Worm (Caenorhabditis elegans): ENCODE data around the gene mep-1.
A peak's percentile ranks its signal among the peaks of the same experiment; 100 is the strongest.
"Not testable (repeated sequence)": the region's sequence is repeated elsewhere in the genome, so short reads cannot be mapped to it uniquely, and the experiment has no call there.

mep-1 gene

DNA sequence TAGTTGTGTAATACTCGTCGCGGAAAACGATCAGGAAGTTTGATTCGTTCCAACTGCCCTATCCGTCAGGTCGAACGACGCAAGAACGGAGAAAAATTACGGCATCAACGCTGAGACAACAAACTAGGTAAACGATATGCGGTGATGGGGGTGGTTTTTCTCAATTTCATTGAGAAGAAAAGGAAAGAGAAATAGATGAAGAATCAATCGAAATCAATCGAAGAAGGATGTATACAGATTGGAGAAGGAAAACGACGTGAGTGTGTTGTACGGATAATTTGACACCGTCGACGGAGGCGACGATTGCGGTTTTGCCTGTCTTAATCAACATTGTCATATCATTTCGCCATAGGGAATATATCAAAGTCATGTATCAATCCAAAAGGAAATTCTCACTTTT is 30.5 kb upstream of the mep-1 start (continued):
- no peak for TF ChIP-seq F23B12.7 (tag; optimal IDR thresholded peaks at IDR 0.05; ENCODE audit: insufficient read depth)
- no peak for TF ChIP-seq egrh-3 (GFP tag; IDR thresholded peaks at IDR 0.05)

DNA sequence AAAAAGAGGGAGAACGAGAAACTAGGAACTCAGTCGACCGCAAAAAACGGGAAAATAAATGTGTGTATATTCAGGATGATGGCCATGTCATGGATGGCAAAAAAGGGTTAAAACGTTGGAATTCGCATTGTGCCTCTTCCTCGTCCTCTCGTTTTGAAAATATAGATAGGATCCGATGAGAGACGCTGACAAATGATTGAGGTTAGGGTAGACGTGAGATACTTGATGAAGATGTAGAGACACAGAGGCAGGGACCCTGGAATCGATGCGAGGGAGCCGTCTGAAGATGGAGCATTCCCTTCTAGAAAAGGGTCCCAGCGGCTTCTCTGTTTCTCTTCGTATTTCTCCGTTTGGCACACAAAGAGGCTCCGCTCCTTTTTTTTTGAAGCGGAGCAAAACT is 29.5 kb upstream of the mep-1 start:
- TF ChIP-seq xnd-1 (tag; optimal IDR thresholded peaks at IDR 0.05) (no peak), zfh-2 (GFP tag; conservative IDR thresholded peaks at IDR 0.05) (no peak), hmg-1.2 (GFP tag; IDR thresholded peaks at IDR 0.05) (peak; percentile 18; the same call in 1 of the 2 replicates), lin-35 (GFP tag; optimal IDR thresholded peaks at IDR 0.05) (peak in 1 of 3 experiments; percentile 5), snpc-1.3 (tag; optimal IDR thresholded peaks at IDR 0.05; ENCODE audit: insufficient read depth) (no peak), ama-1 (optimal IDR thresholded peaks at IDR 0.05) (no peak), ama-1 (GFP tag; optimal IDR thresholded peaks at IDR 0.05) (no peak), repo-1 (tag; optimal IDR thresholded peaks at IDR 0.05) (no peak), lin-40 (tag; optimal IDR thresholded peaks at IDR 0.05) (peak; percentile 18)

DNA sequence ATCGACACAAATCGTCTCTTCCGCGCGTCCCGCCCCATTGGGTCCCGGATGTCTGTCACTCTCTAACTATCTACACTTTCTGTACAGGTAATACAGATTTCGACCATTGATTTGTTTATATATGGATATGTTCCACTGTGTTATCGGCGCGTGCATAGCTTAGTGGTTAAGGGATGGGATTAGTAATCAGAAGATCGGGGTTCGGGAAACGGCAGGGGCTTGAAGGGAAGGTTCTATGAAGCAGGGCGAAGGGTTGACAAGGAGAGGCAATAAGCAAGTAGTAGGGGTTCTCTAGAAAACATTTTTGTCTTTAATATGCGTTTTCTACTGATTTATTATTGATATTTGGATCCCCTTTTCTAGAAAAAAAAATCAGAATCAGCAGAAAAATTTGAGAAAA is 27.1 kb upstream of the mep-1 start:
- TF ChIP-seq madf-3 (GFP tag; IDR thresholded peaks at IDR 0.05) (0 out of 2 replicates have a peak, but pooled peaks have one; percentile 24), rpc-1 (tag; optimal IDR thresholded peaks at IDR 0.05) (peak; percentile 58), tbp1 (GFP tag; optimal IDR thresholded peaks at IDR 0.05) (peak; percentile 82), F33H1.4 (GFP tag; IDR thresholded peaks at IDR 0.05) (0 out of 2 replicates have a peak, but pooled peaks have one; percentile 12), lin-26 (GFP tag; IDR thresholded peaks at IDR 0.05) (peak; percentile 72), nfyb-1 (GFP tag; IDR thresholded peaks at IDR 0.05) (0 out of 2 replicates have a peak, but pooled peaks have one; percentile 34), rcor-1 (GFP tag; IDR thresholded peaks at IDR 0.05) (0 out of 2 replicates have a peak, but pooled peaks have one; percentile 6), B0261.1 (tag; optimal IDR thresholded peaks at IDR 0.05) (peak; percentile 3), madf-6 (GFP tag; IDR thresholded peaks at IDR 0.05) (peak; percentile 55; the same call in 1 of the 2 replicates)
- not testable (repeated sequence) for TF ChIP-seq rpc-1 (optimal IDR thresholded peaks at IDR 0.05)

DNA sequence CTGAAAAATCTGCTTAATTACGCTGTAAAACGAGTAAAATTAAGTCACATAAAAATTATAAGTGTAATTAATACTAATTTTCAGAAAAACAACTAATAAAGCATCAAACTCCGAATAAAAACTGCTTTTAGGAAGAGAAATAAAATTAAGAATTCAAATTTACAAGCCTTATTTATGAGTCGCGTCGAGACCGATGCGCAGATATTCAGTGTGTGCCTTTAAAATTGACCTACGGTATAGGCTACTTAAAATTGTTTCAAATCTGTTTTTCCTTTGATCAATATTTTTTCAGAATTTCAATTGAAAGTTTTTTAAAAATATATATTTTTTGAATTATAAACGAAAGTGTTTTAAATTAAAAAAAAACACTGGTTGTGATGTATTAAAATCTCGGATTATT is 26.3 kb upstream of the mep-1 start, which contains the start of gene sms-1:
TSS of gene sms-1 (minus strand) at position 6 of the 400 bp plus-strand sequence.
- peak; percentile 92 for TF ChIP-seq madf-6 (GFP tag; IDR thresholded peaks at IDR 0.05)
- no peak for TF ChIP-seq F23B12.7 (tag; optimal IDR thresholded peaks at IDR 0.05; ENCODE audit: insufficient read depth)
- no peak for TF ChIP-seq F55B11.4 (tag; optimal IDR thresholded peaks at IDR 0.05; ENCODE audit: borderline replicate concordance, insufficient read depth)
- TF ChIP-seq Y53F4B.3 (GFP tag; IDR thresholded peaks at IDR 0.05) = no peak
- TF ChIP-seq lir-1 (GFP tag; conservative IDR thresholded peaks at IDR 0.05) = no peak
- no peak for TF ChIP-seq madf-3 (GFP tag; IDR thresholded peaks at IDR 0.05)
- no peak for TF ChIP-seq egl-44 (GFP tag; IDR thresholded peaks at IDR 0.05)
- no peak for TF ChIP-seq mcd-1 (GFP tag; IDR thresholded peaks at IDR 0.05)
- no peak for TF ChIP-seq ztf-22 (GFP tag; optimal IDR thresholded peaks at IDR 0.05)
- TF ChIP-seq snpc-1.3 (tag; optimal IDR thresholded peaks at IDR 0.05; ENCODE audit: insufficient read depth) = no peak
- TF ChIP-seq him-1 (tag; optimal IDR thresholded peaks at IDR 0.05) = no peak
- TF ChIP-seq ceh-79 (tag; optimal IDR thresholded peaks at IDR 0.05) = no peak
- no peak for TF ChIP-seq zim-3 (tag; optimal IDR thresholded peaks at IDR 0.05)
- TF ChIP-seq lin-54 (GFP tag; optimal IDR thresholded peaks at IDR 0.05) = no peak
- TF ChIP-seq madf-8 (GFP tag; conservative IDR thresholded peaks at IDR 0.05) = peak; percentile 63
- no peak for TF ChIP-seq ZK185.1 (tag; optimal IDR thresholded peaks at IDR 0.05; ENCODE audit: poor library complexity, severe bottlenecking)
- no peak for TF ChIP-seq nhr-120 (GFP tag; IDR thresholded peaks at IDR 0.05)
- TF ChIP-seq xnd-1 (tag; optimal IDR thresholded peaks at IDR 0.05) = peak; percentile 90
- no peak for TF ChIP-seq Y56A3A.18 (GFP tag; IDR thresholded peaks at IDR 0.05)
- TF ChIP-seq snpc-4 (GFP tag; optimal IDR thresholded peaks at IDR 0.05) = no peak
- no peak for TF ChIP-seq snpc-4 (tag; optimal IDR thresholded peaks at IDR 0.05)
- TF ChIP-seq somi-1 (GFP tag; optimal IDR thresholded peaks at IDR 0.05) = no peak
- TF ChIP-seq lin-26 (GFP tag; IDR thresholded peaks at IDR 0.05) = no peak
- no peak for TF ChIP-seq mel-28 (tag; optimal IDR thresholded peaks at IDR 0.05; ENCODE audit: borderline replicate concordance)
- no peak for TF ChIP-seq hlh-26 (GFP tag; conservative IDR thresholded peaks at IDR 0.05)
- no peak for TF ChIP-seq Y95B8A.8 (GFP tag; IDR thresholded peaks at IDR 0.05)
- no peak for TF ChIP-seq attf-6 (GFP tag; IDR thresholded peaks at IDR 0.05)
- TF ChIP-seq tbp1 (GFP tag; optimal IDR thresholded peaks at IDR 0.05) = no peak
- TF ChIP-seq mxl-1 (tag; optimal IDR thresholded peaks at IDR 0.05) = no peak
- TF ChIP-seq snpc-3.4 (tag; optimal IDR thresholded peaks at IDR 0.05) = no peak

All from whole organism, young adult.